Worm (Caenorhabditis elegans) whole organism, L4/young adult: ENCODE measurements around the gene K08D8.2.
"Not testable (repeated sequence)": the region's sequence is repeated elsewhere in the genome, so short reads cannot be mapped to it uniquely, and the experiment has no call there.

Experiments used
- W03F9.2 ChIP-seq: fragments of 150-350 bp; optimal IDR thresholded peaks from 2 replicates; lab custom pipeline; 2014; ENCODE audit warnings: missing biosample characterization, missing genetic modification characterization
- dao-5 ChIP-seq: sonication (generic microtip); optimal IDR thresholded peaks from 2 replicates; lab custom pipeline; 2016; ENCODE audit warnings: missing genotype, missing genetic modification characterization, moderate library complexity, missing compliant biosample characterization
- him-1 ChIP-seq: sonication (generic microtip); optimal IDR thresholded peaks from 2 replicates; lab custom pipeline; 2016; ENCODE audit warnings: missing genotype, missing genetic modification reagents, missing genetic modification characterization, missing compliant biosample characterization

The K08D8.2 gene

DNA sequence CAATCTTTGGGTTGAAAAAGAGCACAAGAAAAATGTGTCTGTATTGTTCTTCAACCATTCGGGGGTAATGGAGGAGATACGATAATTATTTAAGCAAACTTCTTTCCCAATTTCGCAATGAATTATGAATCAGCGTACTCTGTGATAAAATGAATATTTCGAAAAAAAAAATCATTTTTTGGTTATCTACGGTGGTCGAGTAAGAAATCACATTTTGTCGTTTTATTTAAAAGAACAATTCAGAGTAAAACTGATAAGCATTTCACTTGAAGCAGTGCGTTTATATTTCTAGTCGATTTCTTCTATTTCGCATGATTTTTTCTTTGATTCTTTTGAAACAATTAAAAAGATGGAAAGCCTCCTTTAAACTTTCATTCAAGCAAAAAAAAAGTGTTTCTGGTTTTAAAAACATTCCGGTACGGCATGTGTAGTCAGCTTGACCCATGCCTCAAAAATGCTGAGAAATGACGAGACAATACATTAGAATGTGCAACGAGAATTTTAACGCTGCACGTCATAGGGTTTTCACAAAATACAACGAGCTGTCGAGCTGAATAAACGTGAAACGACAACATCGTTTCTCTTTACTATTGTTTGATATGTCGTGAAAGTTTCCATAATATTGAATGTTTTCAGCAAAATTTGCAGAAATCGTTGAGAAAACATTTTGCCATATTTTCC, at the start of gene K08D8.2:
K08D8.2 (plus strand) TSS at position 631 of the 681 bp plus-strand sequence.
- no peak for TF ChIP-seq him-1 (tag; lab: Kevin White, UChicago)
- no peak for TF ChIP-seq W03F9.2
- no peak for TF ChIP-seq dao-5

DNA sequence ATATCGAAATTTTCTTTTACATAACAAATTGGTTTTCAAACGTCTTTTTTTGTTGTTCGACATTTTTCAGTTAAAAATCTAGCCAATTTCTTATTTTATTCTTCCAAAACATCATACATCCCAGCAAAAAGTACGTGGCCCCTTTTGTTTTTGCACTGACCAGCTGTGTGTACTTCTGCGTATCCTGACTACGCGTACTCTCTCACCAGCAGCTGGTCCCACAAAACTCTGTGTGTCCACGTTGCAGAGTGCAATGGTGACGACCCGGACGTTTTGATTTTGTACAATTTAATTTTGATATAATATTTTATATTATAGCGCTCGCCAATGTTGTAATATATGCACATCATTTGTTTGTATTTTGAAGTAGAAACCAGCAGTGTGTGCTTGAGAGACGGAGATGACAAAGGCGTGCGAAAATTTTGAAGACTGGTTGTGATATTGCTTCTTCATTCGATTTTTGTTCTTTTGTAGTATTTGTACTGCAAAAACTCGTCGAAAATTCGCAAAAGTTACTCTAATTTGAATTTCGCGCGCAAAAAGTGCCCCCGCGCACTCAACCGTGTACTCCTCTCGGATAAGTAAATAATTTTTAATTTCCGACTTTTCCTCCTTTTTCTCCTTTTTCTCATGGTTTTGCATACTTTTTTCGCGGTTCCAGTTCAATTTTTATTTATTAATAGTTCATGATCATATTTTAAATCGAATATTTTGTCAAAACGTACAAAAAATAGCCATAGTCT, 48.3 kb upstream of the K08D8.2 start:
- TF ChIP-seq him-1 (tag; lab: Kevin White, UChicago) = no peak
- TF ChIP-seq dao-5 = no peak
- TF ChIP-seq W03F9.2 = no peak

DNA sequence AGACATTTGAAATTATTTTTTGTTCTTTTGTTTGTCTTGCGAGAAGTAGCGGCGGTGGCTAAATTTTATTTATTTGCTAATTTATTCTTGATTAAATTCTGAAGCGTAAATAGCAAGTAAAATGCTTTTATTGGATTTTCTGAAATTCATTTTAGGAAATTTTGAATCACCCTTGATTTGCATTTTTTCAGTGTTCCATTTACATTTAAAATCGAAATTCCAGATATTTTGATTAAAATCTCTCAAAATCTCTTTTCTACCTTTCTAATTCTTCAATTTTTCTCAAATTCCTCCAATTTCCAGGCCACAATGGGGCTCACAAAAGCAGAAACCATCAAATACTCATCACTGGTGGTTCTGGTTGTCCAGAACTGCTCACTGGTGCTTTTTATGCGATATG, 47.6 kb upstream of the K08D8.2 start, which contains the start of gene nstp-5:
nstp-5 (plus strand) TSS at position 301 of the 400 bp plus-strand sequence.
- TF ChIP-seq dao-5 = no peak
- no peak for TF ChIP-seq him-1 (tag; lab: Kevin White, UChicago)
- TF ChIP-seq W03F9.2 = no peak

DNA sequence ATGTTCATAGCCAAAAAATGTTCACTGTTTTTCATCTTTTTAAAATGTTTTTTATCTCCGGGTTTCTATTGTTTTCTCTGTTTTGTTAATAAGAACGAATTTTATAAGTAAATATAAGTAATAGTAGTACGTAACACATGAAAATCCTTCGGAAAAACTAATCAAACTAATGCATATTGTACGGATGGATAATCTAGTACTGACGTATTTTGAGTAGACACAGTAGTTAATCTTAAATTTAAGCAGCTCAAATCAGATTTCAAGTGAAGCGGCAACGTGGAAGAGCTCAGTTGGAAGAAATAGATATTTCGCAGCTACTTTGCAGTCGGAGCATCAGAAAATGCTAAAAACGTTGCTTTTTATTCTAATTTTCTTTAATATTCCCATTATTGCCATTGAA, 43.1 kb upstream of the K08D8.2 start, which contains the start of gene gcy-18:
gcy-18 (plus strand) TSS at position 301 of the 400 bp plus-strand sequence.
- no peak for TF ChIP-seq W03F9.2
- TF ChIP-seq him-1 (tag; lab: Kevin White, UChicago) = no peak
- TF ChIP-seq dao-5 = no peak

DNA sequence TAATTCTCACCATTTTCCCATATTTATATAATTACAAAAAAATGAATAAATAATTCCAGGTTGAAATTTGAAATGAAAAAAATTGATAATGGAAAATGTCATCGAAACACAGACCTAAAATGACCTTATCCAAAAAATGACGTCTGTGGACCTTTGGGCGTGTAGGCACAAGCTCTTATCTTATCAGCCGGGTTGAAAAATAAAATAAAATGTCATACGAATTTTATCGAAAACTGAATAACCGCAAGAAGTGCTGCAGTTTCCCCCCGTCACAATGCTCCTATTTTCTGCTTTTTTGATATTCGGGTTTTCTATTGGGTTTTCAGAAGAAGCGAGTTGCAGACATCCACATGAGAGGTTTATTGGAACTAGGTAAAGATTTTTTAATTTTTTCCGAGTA, 37.0 kb upstream of the K08D8.2 start, which contains the start of gene clec-186:
clec-186 (plus strand) TSS at position 226 of the 400 bp plus-strand sequence.
- no peak for TF ChIP-seq dao-5
- TF ChIP-seq W03F9.2 = no peak
- no peak for TF ChIP-seq him-1 (tag; lab: Kevin White, UChicago)

DNA sequence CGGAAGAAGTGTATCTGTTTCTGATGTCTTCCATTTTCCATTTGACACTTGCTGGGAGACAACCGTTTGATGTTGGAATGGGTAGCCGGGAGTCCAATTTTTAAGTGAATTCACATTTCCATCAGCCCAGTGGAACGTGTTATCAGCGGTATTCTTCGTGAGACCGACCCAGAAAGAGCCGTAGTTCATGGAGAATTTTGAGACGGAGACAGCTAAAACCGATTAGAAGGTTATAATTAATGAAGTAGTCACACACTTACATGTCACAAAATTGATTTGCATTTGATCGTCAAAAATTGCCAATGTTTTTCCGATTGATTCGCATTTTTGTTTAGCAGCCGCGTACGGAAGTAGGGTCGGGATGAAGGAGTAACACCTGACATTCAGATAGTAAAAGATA, 33.5 kb upstream of the K08D8.2 start:
- TF ChIP-seq dao-5 (no peak), W03F9.2 (no peak), him-1 (tag; lab: Kevin White, UChicago) (no peak)

DNA sequence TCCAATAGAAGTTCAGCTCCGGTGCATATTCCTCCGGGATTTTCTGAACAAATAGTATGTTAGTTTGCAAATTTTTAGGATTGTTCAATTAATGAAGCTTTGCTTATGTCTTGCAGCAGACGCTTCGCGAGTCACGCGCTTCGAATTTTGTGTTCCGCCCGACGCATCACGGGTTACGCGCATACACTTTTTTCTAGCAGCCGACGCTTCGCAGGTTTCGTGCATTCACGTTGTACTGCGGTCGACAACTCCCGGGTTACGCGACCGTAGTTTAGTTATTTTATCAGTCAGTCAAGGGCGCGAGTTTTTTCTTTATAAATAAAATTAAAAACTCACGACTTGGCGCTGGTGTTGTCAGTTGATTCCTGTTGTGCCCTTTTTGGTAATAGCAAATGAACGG, 33.0 kb upstream of the K08D8.2 start:
- TF ChIP-seq W03F9.2 (no peak), him-1 (tag; lab: Kevin White, UChicago) (no peak), dao-5 (no peak)

DNA sequence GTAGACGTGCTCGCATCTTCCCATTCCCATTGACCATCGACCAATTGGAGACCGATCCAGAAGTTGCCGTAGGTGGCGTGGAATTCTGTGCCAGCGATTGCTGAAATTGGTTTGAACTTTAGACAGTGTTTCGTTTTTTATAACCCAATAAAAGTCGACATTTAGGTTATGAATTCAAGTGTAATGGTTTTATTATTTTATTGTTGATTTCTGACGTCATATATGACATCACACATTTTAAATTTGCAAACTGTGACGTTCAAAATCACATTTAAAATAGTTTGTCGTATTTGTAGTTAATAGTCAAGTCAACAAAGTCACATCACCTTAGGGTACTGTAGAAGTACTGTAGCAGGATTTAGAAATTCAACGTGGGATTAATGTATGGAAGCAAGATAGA, 32.5 kb upstream of the K08D8.2 start:
- TF ChIP-seq dao-5 (no peak), W03F9.2 (no peak)

DNA sequence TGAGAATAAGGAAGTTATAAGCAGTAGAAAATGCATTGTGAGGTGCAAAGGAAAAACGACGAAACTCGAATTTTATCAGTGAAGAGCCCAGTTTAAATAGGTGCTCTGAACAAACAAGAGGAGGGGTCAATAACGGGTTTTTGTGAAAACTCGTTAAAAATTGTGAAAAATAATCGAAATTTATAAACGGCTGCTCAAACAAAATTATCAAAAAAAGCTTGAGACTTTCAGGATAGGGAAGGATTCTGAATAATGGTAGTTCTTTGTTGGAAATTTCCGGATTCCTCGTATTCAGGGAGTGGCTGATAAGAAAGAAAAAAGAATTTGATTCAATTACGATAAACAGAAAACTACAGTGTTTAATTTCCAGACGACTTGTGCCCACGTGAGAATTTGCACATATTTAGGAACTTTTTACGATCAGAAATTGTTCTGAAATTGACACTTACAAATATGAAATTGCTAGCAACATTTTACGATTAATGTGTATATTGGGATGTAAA, 31.4 kb upstream of the K08D8.2 start, which contains the start of gene clec-187:
clec-187 (minus strand) TSS at position 51 of the 503 bp plus-strand sequence.
- TF ChIP-seq him-1 (tag; lab: Kevin White, UChicago) = no peak
- no peak for TF ChIP-seq W03F9.2
- no peak for TF ChIP-seq dao-5

DNA sequence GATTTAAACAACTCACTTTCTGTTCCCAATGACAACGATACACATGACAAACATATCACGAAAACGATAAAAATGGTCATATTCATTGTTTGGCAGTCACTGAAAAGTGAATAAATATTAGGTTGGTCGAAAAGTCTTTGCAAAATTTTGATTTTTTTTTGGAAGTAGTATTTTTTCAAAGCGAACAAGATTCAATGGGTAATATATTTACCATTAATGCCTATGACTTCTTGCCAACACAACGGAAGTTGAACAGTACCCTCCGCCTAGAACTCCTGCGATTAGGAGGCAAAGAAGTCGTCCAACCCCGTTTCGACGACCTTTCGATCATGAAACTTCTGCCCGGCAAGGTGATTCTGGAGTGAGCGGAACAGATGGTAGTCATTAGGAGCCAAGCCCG, 27.6 kb upstream of the K08D8.2 start, which contains the start of gene ZK896.1:
ZK896.1 (minus strand) TSS at position 101 of the 400 bp plus-strand sequence.
- TF ChIP-seq W03F9.2; him-1 (tag; lab: Kevin White, UChicago); dao-5: not testable (repeated sequence)

DNA sequence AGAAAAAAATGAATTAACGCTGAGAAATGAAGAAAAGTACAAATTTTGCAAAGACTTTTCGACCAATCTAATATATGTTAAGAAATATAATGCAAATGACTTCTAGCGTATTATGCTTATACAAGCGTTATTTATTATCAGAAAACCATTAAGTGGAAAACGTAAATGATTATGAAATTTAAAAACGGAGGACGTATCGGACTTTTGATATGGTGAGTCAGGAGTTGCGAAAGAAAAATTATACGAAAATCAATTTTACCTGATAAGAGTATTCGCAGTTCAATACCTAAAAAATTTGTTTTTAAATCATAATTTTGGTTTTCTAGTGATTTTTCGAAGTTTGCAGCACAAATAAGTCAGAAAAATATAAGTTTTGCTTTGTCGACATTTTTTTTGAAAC, 26.3 kb upstream of the K08D8.2 start:
- no peak for TF ChIP-seq dao-5
- TF ChIP-seq W03F9.2 = no peak
- TF ChIP-seq him-1 (tag; lab: Kevin White, UChicago) = no peak

DNA sequence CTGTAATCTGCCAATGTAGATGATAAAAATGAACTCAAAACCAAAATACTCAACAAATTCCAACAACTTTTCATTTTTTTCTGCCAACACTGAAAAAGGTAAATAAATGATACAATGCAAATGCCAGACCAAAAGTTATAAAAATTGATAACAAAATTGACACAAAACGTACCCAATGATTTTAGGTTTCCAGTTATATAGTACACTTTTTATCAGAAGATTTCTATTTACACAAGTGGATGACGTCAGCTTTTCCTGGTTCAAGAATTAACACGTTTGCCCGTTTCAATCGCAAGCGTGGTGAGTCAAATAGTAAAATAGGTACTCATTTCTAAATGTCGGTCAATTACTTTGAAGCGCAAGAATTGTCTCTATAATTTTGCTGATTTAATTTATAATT, 23.3 kb upstream of the K08D8.2 start, which contains the start of gene ZK896.5:
ZK896.5 (minus strand) TSS at position 89 of the 400 bp plus-strand sequence.
- TF ChIP-seq dao-5 = no peak

DNA sequence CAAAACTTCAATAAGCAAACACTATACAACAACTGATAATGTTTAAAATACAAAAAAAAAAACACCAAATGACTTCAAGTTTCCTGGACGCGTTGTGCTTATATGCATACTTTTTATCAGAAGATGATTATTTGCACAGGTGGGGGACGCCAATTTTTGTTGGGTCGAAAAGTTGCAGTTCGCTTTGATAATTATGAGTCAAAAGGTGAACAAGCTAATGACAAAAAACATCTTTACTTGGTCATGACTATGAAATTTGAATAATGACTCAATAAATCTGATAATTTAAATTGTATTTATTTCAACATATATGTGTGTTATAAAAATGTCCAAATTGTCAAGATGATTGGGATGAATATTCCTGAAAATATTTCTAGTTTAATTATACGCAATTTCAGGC, 19.7 kb upstream of the K08D8.2 start, which contains the start of gene ZK896.4:
ZK896.4 (minus strand) TSS at position 101 of the 400 bp plus-strand sequence.
- TF ChIP-seq W03F9.2 (no peak), him-1 (tag; lab: Kevin White, UChicago) (no peak), dao-5 (no peak)

DNA sequence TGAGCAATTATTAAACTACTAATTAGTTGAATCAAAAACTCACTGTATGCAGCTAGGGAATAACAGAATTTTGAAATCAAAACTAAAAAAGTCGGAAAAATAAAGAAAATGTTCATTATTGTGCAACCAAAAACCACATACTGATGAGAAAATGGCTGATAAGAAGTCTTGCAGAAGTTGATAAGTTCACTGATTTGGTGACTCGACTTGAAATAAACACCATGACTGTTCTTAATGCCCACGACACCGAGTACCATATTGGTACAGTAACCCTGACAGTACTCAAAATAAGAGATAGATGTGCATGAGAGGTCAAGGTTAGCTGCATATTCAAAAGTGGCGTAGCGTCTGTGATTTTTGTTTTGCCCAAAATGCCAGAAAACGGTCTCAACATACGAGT, 16.8 kb upstream of the K08D8.2 start:
- TF ChIP-seq W03F9.2 = no peak
- no peak for TF ChIP-seq dao-5
- TF ChIP-seq him-1 (tag; lab: Kevin White, UChicago) = no peak

DNA sequence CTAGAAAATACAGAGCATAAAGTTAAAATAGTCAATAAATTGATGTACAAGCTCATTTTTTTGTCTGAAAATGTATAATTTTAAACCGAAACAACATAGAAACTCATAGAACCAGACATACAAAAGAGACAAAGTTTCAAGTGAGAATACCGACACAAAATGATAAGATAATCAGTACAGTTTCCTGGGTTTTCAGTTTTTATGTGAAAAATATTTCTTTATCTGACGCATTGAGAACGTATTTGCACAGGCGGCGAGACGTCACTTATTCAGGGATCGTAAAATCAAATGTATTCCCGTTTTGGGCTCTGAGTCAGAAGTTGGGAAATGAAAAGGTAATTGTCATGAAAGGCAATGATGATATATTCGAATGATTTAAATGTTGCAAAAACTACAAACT, 12.4 kb upstream of the K08D8.2 start, which contains the start of gene K08D8.6:
K08D8.6 (minus strand) TSS at position 64 of the 400 bp plus-strand sequence.
- no peak for TF ChIP-seq him-1 (tag; lab: Kevin White, UChicago)
- TF ChIP-seq dao-5 = no peak
- TF ChIP-seq W03F9.2 = no peak
